Fruit fly (Drosophila melanogaster) whole organism, adult: ENCODE measurements around the gene Cad86C.

Experiments
- CG11617 ChIP-seq: fragments of 200-800 bp; sonication (Bioruptor generic); optimal IDR thresholded peaks from 2 replicates; lab custom pipeline; 2017; ENCODE audit warnings: mild to moderate bottlenecking, missing biosample characterization, missing genetic modification reagents, missing genetic modification characterization
- CG12768 ChIP-seq: fragments of 200-800 bp; sonication (Bioruptor generic); optimal IDR thresholded peaks from 2 replicates; lab custom pipeline; 2017; ENCODE audit warnings: missing biosample characterization, missing genetic modification characterization, mild to moderate bottlenecking, moderate library complexity, missing genetic modification reagents
- CG14711 ChIP-seq: fragments of 200-800 bp; sonication (Bioruptor generic); optimal IDR thresholded peaks from 2 replicates; lab custom pipeline; 2018; ENCODE audit warnings: missing biosample characterization, mild to moderate bottlenecking, missing genetic modification characterization, moderate library complexity
- CG1620 ChIP-seq: fragments of 200-800 bp; sonication (Bioruptor generic); optimal IDR thresholded peaks from 2 replicates; lab custom pipeline; 2016; ENCODE audit warnings: missing biosample characterization, missing genetic modification characterization
- CG33017 ChIP-seq: fragments of 200-800 bp; sonication (Bioruptor generic); optimal IDR thresholded peaks from 2 replicates; lab custom pipeline; 2018; ENCODE audit warnings: missing biosample characterization, mild to moderate bottlenecking, missing genetic modification characterization, moderate library complexity
- CG5204 ChIP-seq: fragments of 200-800 bp; sonication (Bioruptor generic); optimal IDR thresholded peaks from 2 replicates; lab custom pipeline; 2016; ENCODE audit warnings: missing biosample characterization, missing genetic modification characterization
- CG7045 ChIP-seq: fragments of 200-800 bp; sonication (Bioruptor generic); optimal IDR thresholded peaks from 2 replicates; lab custom pipeline; 2017; ENCODE audit warnings: missing biosample characterization, mild to moderate bottlenecking, missing genetic modification characterization
- CG7101 ChIP-seq: fragments of 200-800 bp; sonication (Bioruptor generic); optimal IDR thresholded peaks from 2 replicates; lab custom pipeline; 2018; ENCODE audit warnings: missing biosample characterization, mild to moderate bottlenecking, missing genetic modification characterization, moderate library complexity
- Clk ChIP-seq: fragments of 200-800 bp; sonication (Bioruptor generic); optimal IDR thresholded peaks from 2 replicates; lab custom pipeline; 2017; ENCODE audit warnings: missing biosample characterization, missing genetic modification characterization
- Crg-1 ChIP-seq: fragments of 200-800 bp; sonication (Bioruptor generic); optimal IDR thresholded peaks from 2 replicates; lab custom pipeline; 2016; ENCODE audit warnings: missing biosample characterization, missing genetic modification characterization
- Hr96 ChIP-seq: fragments of 200-800 bp; sonication (Bioruptor generic); optimal IDR thresholded peaks from 2 replicates; lab custom pipeline; 2016; ENCODE audit warnings: missing biosample characterization, missing genetic modification characterization
- Mnt ChIP-seq: fragments of 200-800 bp; sonication (Bioruptor generic); optimal IDR thresholded peaks from 2 replicates; lab custom pipeline; 2016; ENCODE audit warnings: missing biosample characterization, mild to moderate bottlenecking, missing genetic modification characterization
- bab1 ChIP-seq: fragments of 200-800 bp; sonication (Bioruptor generic); optimal IDR thresholded peaks from 3 replicates; lab custom pipeline; 2019; ENCODE audit warnings: missing biosample characterization, mild to moderate bottlenecking, missing genetic modification characterization, moderate library complexity
- cic ChIP-seq: fragments of 200-800 bp; sonication (Bioruptor generic); optimal IDR thresholded peaks from 2 replicates; lab custom pipeline; 2017; ENCODE audit warnings: missing biosample characterization, mild to moderate bottlenecking, missing genetic modification characterization, moderate library complexity
- cnc ChIP-seq, 2 experiments: fragments of >200 bp; optimal IDR thresholded peaks; 2 replicates each; lab custom pipeline; 2017
- kay ChIP-seq: fragments of 200-800 bp; sonication (Bioruptor generic); peaks from one replicate; lab custom pipeline; 2016; ENCODE audit warnings: missing biosample characterization, missing genetic modification characterization, borderline replicate concordance
- ovo ChIP-seq: fragments of 200-800 bp; sonication (Bioruptor generic); optimal IDR thresholded peaks from 2 replicates; lab custom pipeline; 2016; ENCODE audit warnings: missing biosample characterization, missing genetic modification characterization
- pad ChIP-seq: fragments of 200-800 bp; sonication (Bioruptor generic); optimal IDR thresholded peaks from 3 replicates; lab custom pipeline; 2017; ENCODE audit warnings: missing biosample characterization, missing genetic modification characterization, mild to moderate bottlenecking, moderate library complexity, missing genetic modification reagents
- tj ChIP-seq: fragments of 200-800 bp; sonication (Bioruptor generic); optimal IDR thresholded peaks from 3 replicates; lab custom pipeline; 2017; ENCODE audit warnings: missing biosample characterization, mild to moderate bottlenecking, missing genetic modification characterization, moderate library complexity
- toe ChIP-seq: fragments of 200-800 bp; sonication (Bioruptor generic); optimal IDR thresholded peaks from 2 replicates; lab custom pipeline; 2016; ENCODE audit warnings: missing biosample characterization, missing genetic modification characterization

Gene Cad86C

DNA sequence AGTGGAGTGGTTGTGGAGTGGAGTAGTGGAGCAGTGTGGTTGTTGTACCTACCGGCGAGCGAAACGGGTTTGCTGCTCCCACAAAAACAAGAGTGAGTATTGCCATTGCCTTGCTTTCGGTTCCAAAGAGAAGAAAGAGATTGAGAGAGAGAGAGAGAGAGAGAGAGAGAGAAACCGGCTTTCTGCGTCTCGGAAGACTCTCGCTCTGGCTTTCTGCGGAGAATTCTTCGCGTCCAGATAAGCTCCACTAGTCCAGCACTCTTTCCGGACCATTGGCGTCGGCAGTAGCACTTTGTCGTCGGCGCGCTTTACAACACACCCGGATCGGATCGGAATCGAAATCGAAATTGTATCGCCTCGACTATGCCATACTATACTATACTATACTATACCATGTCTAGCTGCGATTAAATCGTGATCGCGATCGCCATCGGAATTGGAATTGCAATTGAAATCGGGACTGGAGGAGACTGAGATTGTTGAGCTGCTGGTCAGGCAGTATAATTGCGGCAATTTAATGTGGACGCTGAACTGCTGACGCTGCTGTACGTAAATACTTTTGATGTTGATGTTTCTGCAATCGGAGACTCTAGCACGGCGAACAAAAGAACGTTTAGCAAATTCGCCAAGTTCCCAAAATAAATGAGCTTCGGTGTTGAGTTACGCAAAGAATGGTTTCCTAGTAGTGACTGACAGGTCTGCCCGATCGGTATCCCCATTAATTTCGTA lies at the start of gene Cad86C:
Cad86C (plus strand) TSS at position 284 of the 729 bp plus-strand sequence.
- TF ChIP-seq CG14711 (tag; lab: Kevin White, UChicago) (no peak), bab1 (GFP tag; lab: Kevin White, UChicago) (peak; percentile 51), CG7045 (peak; percentile 10), tj (peak; percentile 94)

DNA sequence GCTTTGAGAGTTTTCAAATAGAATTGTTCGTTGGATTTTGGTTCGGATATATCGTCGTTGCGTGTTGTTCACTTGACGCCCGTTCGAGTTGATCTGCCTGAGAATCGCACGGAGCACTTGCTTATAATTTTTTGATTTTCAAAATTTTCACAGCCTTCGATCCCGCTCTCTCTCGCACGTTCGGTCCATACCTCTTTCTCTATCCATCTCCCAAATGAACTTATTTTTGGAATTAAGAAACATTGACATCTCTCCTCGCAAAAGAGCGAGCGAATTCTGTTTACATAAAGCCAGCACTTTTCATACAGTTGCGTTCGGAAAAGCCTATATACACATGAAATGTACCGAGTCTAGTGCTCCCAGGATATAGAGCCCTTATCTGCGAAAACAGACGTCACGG lies 49.6 kb upstream of the Cad86C start, which contains the start of the genes CG45076, CG45078 and fau:
CG45076 (minus strand) TSS at position 101 of the 400 bp plus-strand sequence.
CG45078 (minus strand) TSS at position 101 of the 400 bp plus-strand sequence.
fau (minus strand) TSS at position 101 of the 400 bp plus-strand sequence.
- TF ChIP-seq kay = no peak

DNA sequence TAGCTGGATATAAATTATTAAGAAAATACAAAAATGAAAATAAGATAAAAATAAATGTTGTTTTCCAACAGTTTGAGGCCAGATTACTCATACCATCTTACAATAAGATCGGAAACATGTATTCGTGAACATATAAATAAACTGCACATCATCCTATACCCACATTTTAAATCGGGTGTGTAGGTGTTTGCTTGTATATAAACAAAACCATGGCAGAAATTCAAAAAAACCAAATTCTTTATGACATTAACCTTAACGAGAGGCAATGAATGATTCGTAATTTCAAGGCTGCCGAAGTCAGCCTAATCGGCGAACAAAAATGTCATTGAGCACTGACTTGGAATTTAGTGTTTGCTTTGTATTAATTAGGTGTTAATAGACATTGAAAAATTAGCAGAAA lies 48.7 kb upstream of the Cad86C start:
- TF ChIP-seq CG7045 (no peak), Hr96 (GFP tag; lab: Kevin White, UChicago) (no peak), CG14711 (tag; lab: Kevin White, UChicago) (no peak), Crg-1 (GFP tag; lab: Kevin White, UChicago) (no peak), cnc (optimal IDR thresholded peaks at IDR 0.05; lab: Kevin White, UChicago) (no peak), CG5204 (GFP tag; lab: Kevin White, UChicago) (no peak), tj (no peak), cic (GFP tag; lab: Kevin White, UChicago) (no peak), toe (GFP tag; lab: Kevin White, UChicago) (no peak), CG1620 (GFP tag; lab: Kevin White, UChicago) (no peak), pad (GFP tag; lab: Kevin White, UChicago) (no peak), Mnt (no peak), CG11617 (GFP tag; lab: Kevin White, UChicago) (no peak), ovo (GFP tag; lab: Kevin White, UChicago) (no peak), bab1 (GFP tag; lab: Kevin White, UChicago) (no peak), Clk (no peak), CG33017 (tag; lab: Kevin White, UChicago) (no peak), CG7101 (tag; lab: Kevin White, UChicago) (no peak), CG12768 (GFP tag; lab: Kevin White, UChicago) (no peak), kay (no peak)

DNA sequence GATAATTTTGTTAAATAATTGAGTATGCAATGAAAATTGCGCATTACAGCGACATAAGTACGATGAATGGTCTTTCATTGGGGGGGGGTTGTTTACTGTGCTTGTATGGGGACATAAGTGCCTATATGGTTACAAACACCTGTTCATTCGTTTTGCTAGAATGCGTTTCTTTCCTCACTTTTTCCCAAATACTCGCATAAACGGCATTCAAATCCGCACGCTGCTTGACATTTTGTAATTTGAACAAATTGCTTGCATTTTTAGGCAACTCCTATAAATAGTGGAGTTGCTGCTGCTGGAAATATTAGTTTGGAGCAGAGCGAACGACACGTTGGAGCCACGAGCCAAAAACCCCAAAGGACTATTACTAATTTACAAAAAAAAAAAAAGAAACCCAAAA lies 47.6 kb upstream of the Cad86C start, which contains the start of gene Desi:
Desi (plus strand) TSS at position 301 of the 400 bp plus-strand sequence.
- TF ChIP-seq CG7045 (no peak), tj (no peak), CG33017 (tag; lab: Kevin White, UChicago) (no peak), CG11617 (GFP tag; lab: Kevin White, UChicago) (no peak)

DNA sequence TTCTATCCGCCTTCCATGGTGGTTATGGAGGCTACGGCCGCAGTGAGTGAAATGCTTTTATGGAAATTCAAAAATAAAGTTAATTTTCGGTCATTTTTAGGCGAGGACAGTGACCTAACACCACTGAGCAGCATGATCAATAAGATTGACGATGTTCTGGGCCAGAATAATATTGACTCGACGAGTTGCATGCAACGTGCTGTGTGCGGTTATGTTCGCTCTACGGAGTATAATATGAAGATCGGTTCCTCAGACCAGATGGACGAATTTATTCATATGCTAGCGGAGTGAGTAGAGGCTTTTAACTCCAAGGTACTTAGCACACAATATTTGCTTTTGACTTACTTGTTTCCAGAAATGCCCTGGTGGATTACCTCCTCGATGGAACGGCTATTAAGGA lies 46.7 kb upstream of the Cad86C start:
- no peak for TF ChIP-seq ovo (GFP tag; lab: Kevin White, UChicago)
- TF ChIP-seq CG7045 = no peak
- TF ChIP-seq CG7101 (tag; lab: Kevin White, UChicago) = no peak
- TF ChIP-seq cnc (optimal IDR thresholded peaks at IDR 0.05; lab: Kevin White, UChicago) = no peak
- no peak for TF ChIP-seq CG5204 (GFP tag; lab: Kevin White, UChicago)
- TF ChIP-seq CG14711 (tag; lab: Kevin White, UChicago) = no peak
- TF ChIP-seq Clk = no peak
- TF ChIP-seq Mnt = no peak
- TF ChIP-seq tj = no peak
- TF ChIP-seq cic (GFP tag; lab: Kevin White, UChicago) = no peak
- no peak for TF ChIP-seq CG1620 (GFP tag; lab: Kevin White, UChicago)
- TF ChIP-seq Crg-1 (GFP tag; lab: Kevin White, UChicago) = no peak
- no peak for TF ChIP-seq kay
- TF ChIP-seq CG12768 (GFP tag; lab: Kevin White, UChicago) = no peak
- no peak for TF ChIP-seq Hr96 (GFP tag; lab: Kevin White, UChicago)

DNA sequence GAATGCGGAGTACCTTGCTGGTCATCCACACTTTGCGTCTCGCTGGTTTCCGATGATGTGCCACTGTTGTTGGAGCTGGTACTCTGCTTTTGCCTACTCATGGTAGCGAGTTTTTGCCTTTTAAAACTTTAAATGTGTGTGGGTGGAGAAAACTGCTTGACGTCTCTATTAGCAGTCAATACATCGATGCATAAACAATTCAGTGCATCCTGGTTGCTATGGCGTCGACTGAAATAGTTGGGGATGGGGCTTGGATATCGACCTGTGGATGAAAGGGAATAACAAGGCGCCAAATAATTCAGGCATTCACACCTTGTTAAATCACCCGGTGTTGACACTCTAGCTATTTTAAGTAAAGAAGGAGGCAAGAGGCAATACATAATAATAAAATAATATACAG lies 44.7 kb upstream of the Cad86C start, which contains the start of gene CG42633:
CG42633 (minus strand) TSS at position 101 of the 400 bp plus-strand sequence.
- TF ChIP-seq tj = no peak
- TF ChIP-seq CG33017 (tag; lab: Kevin White, UChicago) = no peak
- TF ChIP-seq Hr96 (GFP tag; lab: Kevin White, UChicago) = no peak
- TF ChIP-seq ovo (GFP tag; lab: Kevin White, UChicago) = no peak
- TF ChIP-seq Clk = no peak
- no peak for TF ChIP-seq cic (GFP tag; lab: Kevin White, UChicago)
- TF ChIP-seq CG1620 (GFP tag; lab: Kevin White, UChicago) = no peak
- no peak for TF ChIP-seq kay
- TF ChIP-seq pad (GFP tag; lab: Kevin White, UChicago) = no peak

DNA sequence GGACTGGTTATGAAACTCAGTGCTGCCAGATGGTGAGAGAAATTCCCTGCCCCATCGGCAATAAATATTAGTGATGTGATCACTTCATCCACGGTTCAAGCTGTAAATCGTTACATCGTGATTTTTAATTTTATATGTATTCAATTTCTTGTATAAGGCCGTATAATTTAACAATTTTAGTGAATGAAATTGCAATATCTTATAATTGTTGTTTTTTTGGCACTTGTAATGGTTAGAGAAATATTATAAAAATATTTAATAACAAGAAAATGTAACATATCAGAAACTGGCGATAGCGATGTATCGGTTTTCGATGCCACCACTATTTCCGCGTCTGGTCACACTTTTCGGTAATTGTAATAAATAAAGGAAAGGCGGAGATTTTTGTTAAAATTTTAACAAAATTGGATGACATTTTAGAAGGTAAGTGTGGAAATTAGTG lies 42.8 kb upstream of the Cad86C start, which contains the start of the genes mRpL37 and Rbp1:
mRpL37 (minus strand) TSS at position 35 of the 442 bp plus-strand sequence.
Rbp1 (plus strand) TSS at position 326 of the 442 bp plus-strand sequence.
- TF ChIP-seq tj = peak; percentile 71
- no peak for TF ChIP-seq cic (GFP tag; lab: Kevin White, UChicago)
- peak; percentile 28 for TF ChIP-seq Clk
- TF ChIP-seq ovo (GFP tag; lab: Kevin White, UChicago) = peak; percentile 59
- TF ChIP-seq bab1 (GFP tag; lab: Kevin White, UChicago) = peak; percentile 77
- TF ChIP-seq Hr96 (GFP tag; lab: Kevin White, UChicago) = no peak
- peak; percentile 56 for TF ChIP-seq Crg-1 (GFP tag; lab: Kevin White, UChicago)
- peak; percentile 60 for TF ChIP-seq pad (GFP tag; lab: Kevin White, UChicago)
- peak; percentile 57 for TF ChIP-seq CG5204 (GFP tag; lab: Kevin White, UChicago)
- peak; percentile 75 for TF ChIP-seq kay
- peak; percentile 73 for TF ChIP-seq CG1620 (GFP tag; lab: Kevin White, UChicago)
- TF ChIP-seq CG33017 (tag; lab: Kevin White, UChicago) = peak; percentile 13
- TF ChIP-seq CG12768 (GFP tag; lab: Kevin White, UChicago) = peak; percentile 62
- no peak for TF ChIP-seq cnc (optimal IDR thresholded peaks at IDR 0.05; lab: Kevin White, UChicago)
- TF ChIP-seq CG7101 (tag; lab: Kevin White, UChicago) = peak; percentile 73
- TF ChIP-seq Mnt = peak; percentile 69
- TF ChIP-seq CG11617 (GFP tag; lab: Kevin White, UChicago) = peak; percentile 71
- peak; percentile 85 for TF ChIP-seq toe (GFP tag; lab: Kevin White, UChicago)
- TF ChIP-seq CG14711 (tag; lab: Kevin White, UChicago) = peak; percentile 71
- peak; percentile 71 for TF ChIP-seq CG7045
